Worm (Caenorhabditis elegans) whole organism, L4 larva: ENCODE data around the gene T25B9.2.

Source experiments
- ama-1 ChIP-seq: fragments of 150-350 bp; optimal IDR thresholded peaks from 2 replicates; lab custom pipeline; 2014; ENCODE audit warnings: inconsistent platforms, mixed read lengths
- saeg-2 ChIP-seq: fragments of 200-800 bp; sonication (Bioruptor generic); IDR thresholded peaks from 2 replicates; pipeline ENCODE4 v1.3.6; 2022; ENCODE audit warnings: missing genetic modification reagents, missing genetic modification characterization, missing compliant biosample characterization
- snpc-4 ChIP-seq: fragments of 150-350 bp; optimal IDR thresholded peaks from 2 replicates; lab custom pipeline; 2014; ENCODE audit warnings: missing biosample characterization, missing genetic modification characterization
- unc-39 ChIP-seq: sonication (generic microtip); optimal IDR thresholded peaks from 2 replicates; lab custom pipeline; 2017; ENCODE audit warnings: missing biosample characterization, missing genetic modification characterization

- TF ChIP-seq saeg-2 (GFP tag; lab: Robert Waterston, UW) (no peak), snpc-4 (tag; lab: Kevin White, UChicago) (no peak), unc-39 (no peak), ama-1 (lab: Kevin White, UChicago) (no peak)
These were observed 6.3 kb downstream of the T25B9.2 start for ce11 chrIV:10745332-10745731.
